Fruit fly (Drosophila melanogaster): ENCODE measurements around the gene VhaPPA1-1.

DNA sequence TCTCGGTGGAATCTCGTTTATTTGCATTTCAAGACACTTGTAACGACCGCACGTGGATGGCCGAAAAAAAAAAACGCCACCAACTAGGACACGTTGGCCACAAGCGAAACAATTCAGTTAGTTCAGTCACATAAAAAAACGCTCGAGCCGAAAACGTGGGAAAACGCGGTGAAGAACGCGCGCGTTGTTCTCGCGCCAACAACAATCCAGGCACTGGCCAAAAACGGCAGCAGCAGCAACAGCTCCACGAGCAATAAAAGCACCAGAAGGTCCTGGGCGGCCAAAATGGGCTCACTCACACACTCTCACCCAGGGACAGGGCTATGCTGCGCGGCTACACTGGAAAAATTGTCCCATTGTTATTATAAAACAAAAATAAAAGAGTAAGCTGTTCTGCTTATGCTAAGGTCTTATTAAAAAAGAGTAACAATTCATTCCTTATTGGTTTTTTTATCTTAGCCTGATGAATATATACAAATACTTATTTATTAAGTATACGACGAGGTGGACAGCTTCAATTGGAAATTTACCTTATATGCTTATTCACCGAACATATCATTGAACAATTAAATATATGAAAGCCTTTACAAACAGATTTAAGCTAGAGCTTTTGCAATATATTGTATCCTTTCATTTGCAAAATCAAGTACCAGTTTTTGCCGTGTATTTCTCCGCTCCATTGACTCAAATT, 28.4 kb downstream of the VhaPPA1-1 start, which contains the start of gene btsz:
- TF ChIP-seq psq (optimal IDR thresholded peaks at IDR 0.05) (no peak), pan (optimal IDR thresholded peaks at IDR 0.05) (no peak)
